Fruit fly (Drosophila melanogaster) whole organism, prepupa: ENCODE results near the gene CG8420.
A peak's percentile ranks its signal among the peaks of the same experiment; 100 is the strongest.

Experiments used
- CG10631 ChIP-seq: fragments of 200-800 bp; sonication (Bioruptor generic); optimal IDR thresholded peaks from 2 replicates; lab custom pipeline; 2016; ENCODE audit warnings: missing biosample characterization, missing genetic modification characterization
- CG10669 ChIP-seq: fragments of 200-800 bp; sonication (Bioruptor generic); optimal IDR thresholded peaks from 3 replicates; lab custom pipeline; 2018; ENCODE audit warnings: missing biosample characterization, mild to moderate bottlenecking, missing genetic modification characterization, moderate library complexity
- CG11294 ChIP-seq: fragments of 200-800 bp; sonication (Bioruptor generic); IDR thresholded peaks from 2 replicates; pipeline ENCODE4 v1.3.6; 2022; ENCODE audit warnings: missing biosample characterization, missing genetic modification characterization
- CG11762 ChIP-seq: fragments of 200-800 bp; sonication (Bioruptor generic); optimal IDR thresholded peaks from 3 replicates; lab custom pipeline; 2016; ENCODE audit warnings: missing biosample characterization, missing genetic modification characterization; ENCODE audit not compliant: insufficient read depth
- CG15336 ChIP-seq: fragments of 200-800 bp; sonication (Bioruptor generic); IDR thresholded peaks from 2 replicates; pipeline ENCODE4 v1.3.6; 2022; ENCODE audit warnings: missing biosample characterization, missing genetic modification characterization
- CG1621 ChIP-seq: fragments of 200-800 bp; sonication (Bioruptor generic); optimal IDR thresholded peaks from 3 replicates; lab custom pipeline; 2018; ENCODE audit warnings: missing biosample characterization, mild to moderate bottlenecking, missing genetic modification characterization
- CG16779 ChIP-seq: fragments of 200-800 bp; sonication (Bioruptor generic); optimal IDR thresholded peaks from 3 replicates; lab custom pipeline; 2017; ENCODE audit warnings: missing biosample characterization, mild to moderate bottlenecking, missing genetic modification characterization
- CG3032 ChIP-seq: fragments of 200-800 bp; optimal IDR thresholded peaks from 2 replicates; lab custom pipeline; 2019; ENCODE audit warnings: missing biosample characterization, mild to moderate bottlenecking, missing genetic modification characterization, moderate library complexity
- CG31627 ChIP-seq: fragments of 200-800 bp; sonication (Bioruptor generic); optimal IDR thresholded peaks from 3 replicates; lab custom pipeline; 2016; ENCODE audit warnings: missing biosample characterization, missing genetic modification characterization
- CG6276 ChIP-seq: fragments of 200-800 bp; sonication (Bioruptor generic); optimal IDR thresholded peaks from 2 replicates; lab custom pipeline; 2017; ENCODE audit warnings: missing biosample characterization, mild to moderate bottlenecking, missing genetic modification characterization
- CG6792 ChIP-seq: fragments of 200-800 bp; sonication (Bioruptor generic); optimal IDR thresholded peaks from 3 replicates; lab custom pipeline; 2016; ENCODE audit warnings: missing biosample characterization, missing genetic modification characterization
- CG6854 ChIP-seq: fragments of 200-800 bp; sonication (Bioruptor generic); optimal IDR thresholded peaks from 2 replicates; lab custom pipeline; 2017; ENCODE audit warnings: missing biosample characterization, mild to moderate bottlenecking, missing genetic modification characterization
- CG7368 ChIP-seq: fragments of 200-800 bp; sonication (Bioruptor generic); optimal IDR thresholded peaks from 3 replicates; lab custom pipeline; 2016; ENCODE audit warnings: missing biosample characterization, missing genetic modification characterization
- CG8119 ChIP-seq: fragments of 200-800 bp; sonication (Bioruptor generic); IDR thresholded peaks from 3 replicates; pipeline ENCODE4 v1.3.6; 2022; ENCODE audit warnings: missing biosample characterization, missing genetic modification characterization
- CG8319 ChIP-seq: fragments of 200-800 bp; sonication (Bioruptor generic); optimal IDR thresholded peaks from 3 replicates; lab custom pipeline; 2016; ENCODE audit warnings: missing biosample characterization, missing genetic modification characterization
- CG9139 ChIP-seq: fragments of 200-800 bp; sonication (Bioruptor generic); optimal IDR thresholded peaks from 3 replicates; lab custom pipeline; 2017; ENCODE audit warnings: missing biosample characterization, mild to moderate bottlenecking, missing genetic modification characterization
- Eip78C ChIP-seq: fragments of 200-800 bp; sonication (Bioruptor generic); peaks from one replicate; lab custom pipeline; 2016; ENCODE audit warnings: missing biosample characterization, missing genetic modification characterization
- Ets96B ChIP-seq: fragments of 200-800 bp; optimal IDR thresholded peaks from 2 replicates; lab custom pipeline; 2019; ENCODE audit warnings: missing biosample characterization, mild to moderate bottlenecking, missing genetic modification characterization, moderate library complexity
- Gug ChIP-seq: fragments of 200-800 bp; sonication (Bioruptor generic); IDR thresholded peaks from 2 replicates; pipeline ENCODE4 v1.3.6; 2022; ENCODE audit warnings: missing biosample characterization, missing genetic modification characterization
- Hr38 ChIP-seq: sonication (Bioruptor generic); optimal IDR thresholded peaks from 2 replicates; lab custom pipeline; 2016; ENCODE audit warnings: missing biosample characterization, missing genetic modification characterization
- Hr39 ChIP-seq: fragments of 200-800 bp; sonication (Bioruptor generic); optimal IDR thresholded peaks from 2 replicates; lab custom pipeline; 2016; ENCODE audit warnings: missing biosample characterization, missing genetic modification characterization
- Met ChIP-seq: fragments of 200-800 bp; sonication (Bioruptor generic); optimal IDR thresholded peaks from 3 replicates; lab custom pipeline; 2016; ENCODE audit warnings: missing biosample characterization, missing genetic modification characterization
- Smox ChIP-seq: fragments of 200-800 bp; sonication (Bioruptor generic); optimal IDR thresholded peaks from 3 replicates; lab custom pipeline; 2016; ENCODE audit warnings: missing biosample characterization, missing genetic modification characterization
- Sox15 ChIP-seq: fragments of 200-800 bp; sonication (Bioruptor generic); optimal IDR thresholded peaks from 3 replicates; lab custom pipeline; 2016; ENCODE audit warnings: missing biosample characterization, missing genetic modification characterization
- acj6 ChIP-seq: fragments of 200-800 bp; sonication (Bioruptor generic); optimal IDR thresholded peaks from 3 replicates; lab custom pipeline; 2016; ENCODE audit warnings: missing biosample characterization, missing genetic modification characterization
- cyc ChIP-seq: fragments of 200-800 bp; sonication (Bioruptor generic); optimal IDR thresholded peaks from 3 replicates; lab custom pipeline; 2016; ENCODE audit warnings: missing biosample characterization, missing genetic modification characterization
- dsx ChIP-seq: fragments of 200-800 bp; optimal IDR thresholded peaks from 3 replicates; lab custom pipeline; 2019; ENCODE audit warnings: missing biosample characterization, mild to moderate bottlenecking, missing genetic modification characterization, moderate library complexity; ENCODE audit not compliant: poor library complexity, severe bottlenecking
- esn ChIP-seq: fragments of 200-800 bp; sonication (Bioruptor generic); optimal IDR thresholded peaks from 2 replicates; lab custom pipeline; 2016; ENCODE audit warnings: missing biosample characterization, mild to moderate bottlenecking, missing genetic modification characterization, moderate library complexity
- fd85E ChIP-seq: fragments of 200-800 bp; sonication (Bioruptor generic); optimal IDR thresholded peaks from 3 replicates; lab custom pipeline; 2016; ENCODE audit warnings: missing biosample characterization, missing genetic modification characterization
- fkh ChIP-seq: fragments of 200-800 bp; sonication (Bioruptor generic); optimal IDR thresholded peaks from 3 replicates; lab custom pipeline; 2017; ENCODE audit warnings: missing biosample characterization, mild to moderate bottlenecking, missing genetic modification characterization, moderate library complexity
- lz ChIP-seq: fragments of 200-800 bp; sonication (Bioruptor generic); optimal IDR thresholded peaks from 3 replicates; lab custom pipeline; 2016; ENCODE audit warnings: missing biosample characterization, missing genetic modification characterization
- net ChIP-seq: fragments of 200-800 bp; sonication (Bioruptor generic); optimal IDR thresholded peaks from 3 replicates; lab custom pipeline; 2016; ENCODE audit warnings: missing biosample characterization, missing genetic modification characterization
- salr ChIP-seq, 2 experiments: fragments of 200-800 bp; sonication (Bioruptor generic); optimal IDR thresholded peaks; 3 replicates each; lab custom pipeline; 2016 to 2018; ENCODE audit warnings: missing biosample characterization in 2 of 2, missing genetic modification characterization in 2 of 2, mild to moderate bottlenecking in 1 of 2
- svp ChIP-seq: fragments of 200-800 bp; sonication (Bioruptor generic); peaks from one replicate; lab custom pipeline; 2016; ENCODE audit warnings: missing biosample characterization, missing genetic modification characterization
- vri ChIP-seq: fragments of 200-800 bp; sonication (Bioruptor generic); optimal IDR thresholded peaks from 3 replicates; lab custom pipeline; 2016; ENCODE audit warnings: missing biosample characterization, mild to moderate bottlenecking, missing genetic modification characterization

CG8420 gene

DNA sequence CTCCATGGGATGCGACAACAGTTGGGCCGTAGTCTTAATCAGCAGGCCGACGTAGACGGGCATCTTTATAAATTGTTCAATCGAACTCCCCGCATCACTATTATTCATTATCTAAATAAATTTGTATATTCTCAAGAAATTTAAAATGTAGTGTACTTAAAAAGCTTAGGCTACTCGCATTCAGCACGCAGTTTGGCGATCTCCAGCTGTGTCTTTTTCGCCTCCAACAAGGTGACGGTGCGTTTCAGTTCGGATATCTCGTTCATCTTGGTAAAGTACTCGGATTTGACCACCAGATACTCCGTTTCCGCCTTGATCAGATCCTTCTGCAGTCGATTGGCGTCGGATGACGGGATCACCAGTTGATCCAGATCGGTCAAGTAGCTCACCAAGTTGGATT is 11.2 kb downstream of the CG8420 start, which contains the start of gene CG16736:
Gene CG16736, minus strand, starts transcription at position 101 of the 400 bp plus-strand sequence.
- TF ChIP-seq CG7368 = no peak
- TF ChIP-seq acj6 (GFP tag; lab: Kevin White, UChicago) = no peak

- TF ChIP-seq Eip78C = peak; percentile 13
- no peak for TF ChIP-seq svp (GFP tag; lab: Kevin White, UChicago)
- TF ChIP-seq CG11294 (GFP tag; lab: Robert Waterston, UW) = no peak
- TF ChIP-seq dsx (GFP tag; lab: Kevin White, UChicago) = no peak
- TF ChIP-seq, all 60 proteins: peak for 1
Measured at dm6 chr3R:9258252-9259225, 12.1 kb downstream of the CG8420 start, which contains the start of the genes Ibf2 and Ibf1. Gene Ibf2, minus strand, starts transcription at chr3R:9258501. Gene Ibf1, plus strand, starts transcription at chr3R:9258964.

- TF ChIP-seq dsx (GFP tag; lab: Kevin White, UChicago) (no peak), lz (GFP tag; lab: Kevin White, UChicago) (peak; percentile 35), Hr38 (GFP tag; lab: Kevin White, UChicago) (no peak), CG15336 (no peak), CG6854 (GFP tag; lab: Kevin White, UChicago) (no peak), CG31627 (GFP tag; lab: Kevin White, UChicago) (peak; percentile 38), fd85E (GFP tag; lab: Kevin White, UChicago) (no peak), CG3032 (tag; lab: Kevin White, UChicago) (peak; percentile 58), svp (GFP tag; lab: Kevin White, UChicago) (no peak), CG1621 (no peak), fkh (GFP tag; lab: Kevin White, UChicago) (no peak), CG8319 (no peak), vri (no peak), CG10669 (GFP tag; lab: Kevin White, UChicago) (no peak), CG6792 (GFP tag; lab: Kevin White, UChicago) (no peak), Gug (no peak), CG9139 (GFP tag; lab: Kevin White, UChicago) (no peak), esn (peak; percentile 59), CG16779 (tag; lab: Kevin White, UChicago) (no peak), Eip78C (peak; percentile 76), cyc (peak; percentile 35), CG10631 (GFP tag; lab: Kevin White, UChicago) (no peak), Sox15 (GFP tag; lab: Kevin White, UChicago) (no peak), salr (GFP tag; optimal IDR thresholded peaks at IDR 0.05; lab: Kevin White, UChicago) (no peak), Hr39 (GFP tag; lab: Kevin White, UChicago) (no peak), CG11762 (GFP tag; lab: Kevin White, UChicago) (no peak), Ets96B (tag; lab: Kevin White, UChicago) (no peak), Smox (no peak), CG8119 (no peak), net (GFP tag; lab: Kevin White, UChicago) (no peak), CG6276 (no peak), Met (no peak)
Measured at dm6 chr3R:9260421-9260973, 14.0 kb downstream of the CG8420 start, which contains the start of gene ATP6AP2. Gene ATP6AP2, plus strand, starts transcription at chr3R:9260638.
